Worm (Caenorhabditis elegans): ENCODE data around the gene ZK1236.9.

The ZK1236.9 gene

DNA sequence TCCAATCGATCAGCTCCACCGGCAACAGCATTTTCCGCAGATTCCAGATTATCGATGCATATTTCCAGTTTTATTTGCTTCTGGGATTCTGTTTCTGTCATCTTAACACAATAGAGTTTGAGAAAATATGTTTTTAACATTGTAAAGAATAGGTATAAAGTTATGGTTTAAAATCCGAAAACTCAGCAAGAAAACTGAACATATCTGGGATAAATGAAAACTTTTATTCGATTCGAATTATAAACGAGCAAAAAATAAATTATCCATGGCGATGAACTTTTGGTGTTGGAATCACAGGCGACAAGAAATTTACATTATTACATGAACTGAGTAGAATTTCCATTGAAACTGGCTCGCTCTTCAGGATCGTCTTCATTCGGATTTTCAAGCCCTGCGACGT is 31.5 kb downstream of the ZK1236.9 start, which contains the start of gene cutc-1:
cutc-1 (minus strand) TSS at position 101 of the 400 bp plus-strand sequence.
- TF ChIP-seq cnd-1 (tag; optimal IDR thresholded peaks at IDR 0.05) (no peak), zip-8 (tag; optimal IDR thresholded peaks at IDR 0.05) (no peak), lsy-2 (tag; optimal IDR thresholded peaks at IDR 0.05) (no peak), nhr-28 (tag; optimal IDR thresholded peaks at IDR 0.05) (no peak)

DNA sequence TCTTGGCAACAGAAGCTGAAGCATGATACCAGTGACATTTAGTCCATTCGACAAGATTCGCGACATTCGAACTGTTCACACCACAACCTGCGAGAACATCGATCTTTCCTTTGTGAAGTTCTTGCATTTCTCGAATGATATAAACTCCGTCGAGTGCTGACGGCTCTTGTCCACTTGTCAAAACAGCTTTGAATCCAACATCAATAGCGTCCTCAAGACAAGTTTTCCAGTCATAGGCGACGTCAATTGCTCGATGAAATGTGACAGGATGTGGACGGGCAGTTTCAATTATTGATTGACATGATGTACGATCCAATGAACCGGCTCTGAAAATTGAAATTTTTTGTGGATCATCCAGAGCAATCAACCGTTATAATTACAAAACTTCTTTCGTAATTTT is 32.3 kb downstream of the ZK1236.9 start:
- TF ChIP-seq mep-1 (tag; optimal IDR thresholded peaks at IDR 0.05) (no peak), unc-120 (tag; optimal IDR thresholded peaks at IDR 0.05; ENCODE audit: poor library complexity, severe bottlenecking) (no peak), zip-8 (tag; optimal IDR thresholded peaks at IDR 0.05) (no peak)

DNA sequence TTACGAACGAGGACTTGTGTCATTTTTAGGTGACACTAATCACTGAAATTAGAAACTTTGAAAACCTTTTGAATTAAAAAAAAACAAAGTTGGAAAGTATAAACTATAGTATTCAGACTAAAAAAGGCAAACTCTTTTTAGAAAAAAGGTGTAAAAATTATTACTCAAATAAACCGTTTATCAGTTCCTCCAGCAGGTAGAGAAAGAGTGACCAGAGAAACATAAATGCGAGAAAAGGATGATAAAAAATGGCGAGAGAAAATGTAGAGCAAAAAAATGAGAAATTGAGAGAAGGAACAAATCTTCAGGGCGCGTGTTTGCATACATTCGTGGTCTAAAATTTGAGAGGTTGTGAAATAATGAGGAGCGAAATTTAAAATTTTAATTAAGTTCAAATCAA is 33.1 kb downstream of the ZK1236.9 start, which contains the start of gene lap-1:
lap-1 (minus strand) TSS at position 42 of the 400 bp plus-strand sequence.
- TF ChIP-seq ces-1 (GFP tag; optimal IDR thresholded peaks at IDR 0.05) (no peak), sem-2 (GFP tag; optimal IDR thresholded peaks at IDR 0.05) (no peak), nhr-237 (tag; optimal IDR thresholded peaks at IDR 0.05) (no peak), tbx-8 (GFP tag; optimal IDR thresholded peaks at IDR 0.05) (no peak), nhr-2 (tag; optimal IDR thresholded peaks at IDR 0.05) (no peak)

DNA sequence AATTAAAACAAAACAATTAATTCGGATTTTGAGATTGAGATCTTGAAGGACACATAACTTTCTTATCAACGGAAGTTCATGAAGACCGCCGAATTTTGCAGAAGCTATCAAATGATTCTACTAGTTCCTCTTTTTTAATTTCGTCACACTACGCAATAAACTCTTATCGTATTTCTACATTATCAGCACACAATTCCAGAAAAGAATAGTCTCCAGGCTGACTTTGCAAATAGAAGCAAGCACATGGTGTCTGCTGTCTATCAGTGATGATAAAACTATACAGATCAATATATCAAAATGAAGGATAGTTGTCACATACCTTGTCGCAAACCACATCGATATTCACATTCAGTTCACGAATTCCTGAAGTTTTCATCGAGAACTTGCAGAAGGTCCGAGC is 34.5 kb downstream of the ZK1236.9 start:
- TF ChIP-seq zip-8 (tag; optimal IDR thresholded peaks at IDR 0.05) (no peak), unc-62 (GFP tag; optimal IDR thresholded peaks at IDR 0.05) (no peak), lsy-2 (tag; optimal IDR thresholded peaks at IDR 0.05) (no peak), M03D4.4 (tag; optimal IDR thresholded peaks at IDR 0.05) (no peak), hlh-1 (tag; optimal IDR thresholded peaks at IDR 0.05) (no peak), elt-3 (tag; optimal IDR thresholded peaks at IDR 0.05) (no peak), ces-1 (GFP tag; optimal IDR thresholded peaks at IDR 0.05) (no peak), pha-4 (tag; optimal IDR thresholded peaks at IDR 0.05) (no peak), nhr-12 (tag; optimal IDR thresholded peaks at IDR 0.05) (no peak)

DNA sequence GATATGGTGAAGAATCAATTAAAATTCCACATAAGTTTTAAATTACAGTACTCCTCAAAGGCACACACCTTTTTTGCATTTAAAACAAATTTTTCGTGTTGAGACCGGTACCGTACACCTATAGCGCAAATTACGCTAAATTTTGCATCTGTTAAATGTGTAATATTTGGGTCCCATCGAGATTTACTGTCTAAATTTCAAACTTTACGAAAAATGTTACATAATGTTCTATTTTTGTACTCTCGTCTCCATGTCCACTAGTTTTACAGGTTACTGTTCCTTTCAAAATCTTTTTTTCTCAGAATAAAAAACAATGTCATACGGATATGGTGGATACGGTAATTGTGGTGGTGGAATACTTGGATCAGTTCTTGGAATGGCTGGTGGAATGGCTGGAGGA is 36.6 kb downstream of the ZK1236.9 start, which contains the start of gene ZK353.2:
ZK353.2 (plus strand) TSS at position 301 of the 400 bp plus-strand sequence.
- TF ChIP-seq M03D4.4 (tag; optimal IDR thresholded peaks at IDR 0.05) (no peak), elt-3 (tag; optimal IDR thresholded peaks at IDR 0.05) (no peak), unc-120 (tag; optimal IDR thresholded peaks at IDR 0.05; ENCODE audit: poor library complexity, severe bottlenecking) (no peak), elt-1 (tag; optimal IDR thresholded peaks at IDR 0.05; ENCODE audit: borderline replicate concordance, insufficient read depth) (no peak), unc-62 (GFP tag; optimal IDR thresholded peaks at IDR 0.05) (no peak), mab-5 (tag; optimal IDR thresholded peaks at IDR 0.05) (no peak), sptf-1 (tag; optimal IDR thresholded peaks at IDR 0.05) (no peak), tbx-8 (GFP tag; optimal IDR thresholded peaks at IDR 0.05) (no peak), blmp-1 (tag; optimal IDR thresholded peaks at IDR 0.05) (no peak), lin-13 (tag; optimal IDR thresholded peaks at IDR 0.05) (no peak), ceh-43 (GFP tag; optimal IDR thresholded peaks at IDR 0.05) (no peak), cnd-1 (tag; optimal IDR thresholded peaks at IDR 0.05) (no peak), mep-1 (tag; optimal IDR thresholded peaks at IDR 0.05) (no peak), flh-1 (GFP tag; optimal IDR thresholded peaks at IDR 0.05) (no peak), nhr-12 (tag; optimal IDR thresholded peaks at IDR 0.05) (no peak)

DNA sequence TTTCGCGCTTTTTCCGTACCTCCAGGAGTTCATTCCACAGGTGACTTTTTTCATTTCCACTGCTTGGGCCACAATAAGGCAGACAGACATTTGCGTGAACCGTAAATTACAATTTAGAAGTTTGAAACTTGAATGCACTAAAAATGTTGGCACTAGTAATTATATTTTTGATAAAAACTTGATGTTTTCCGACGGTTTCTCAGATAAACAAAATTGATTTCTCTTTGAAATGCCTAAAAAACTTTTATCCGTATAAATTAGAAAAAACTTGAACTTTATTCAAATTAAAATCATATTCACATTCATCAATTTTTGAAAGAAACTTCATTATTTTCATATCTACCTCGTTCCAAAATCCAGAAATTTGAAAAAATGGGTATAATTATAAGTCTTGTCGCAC is 39.3 kb downstream of the ZK1236.9 start, which contains the start of gene ZK353.3:
ZK353.3 (plus strand) TSS at position 301 of the 400 bp plus-strand sequence.
- TF ChIP-seq unc-62 (GFP tag; optimal IDR thresholded peaks at IDR 0.05) (no peak), lsy-2 (tag; optimal IDR thresholded peaks at IDR 0.05) (no peak), nhr-237 (tag; optimal IDR thresholded peaks at IDR 0.05) (no peak), blmp-1 (tag; optimal IDR thresholded peaks at IDR 0.05) (no peak), ham-2 (GFP tag; optimal IDR thresholded peaks at IDR 0.05) (no peak), nhr-12 (tag; optimal IDR thresholded peaks at IDR 0.05) (no peak), pha-4 (tag; optimal IDR thresholded peaks at IDR 0.05) (no peak), ces-1 (GFP tag; optimal IDR thresholded peaks at IDR 0.05) (no peak), nhr-2 (tag; optimal IDR thresholded peaks at IDR 0.05) (no peak)

Data from whole organism, mixed stage, embryonic.